Worm (Caenorhabditis elegans) whole organism, early embryonic: Measurements from ENCODE around the gene pha-1.

Experiments
- ama-1 ChIP-seq: fragments of 150-350 bp; optimal IDR thresholded peaks from 2 replicates; lab custom pipeline; 2014
- ceh-36 ChIP-seq: sonication (generic microtip); optimal IDR thresholded peaks from 2 replicates; lab custom pipeline; 2016; ENCODE audit warnings: missing genetic modification characterization, inconsistent platforms, missing compliant biosample characterization
- hmbx-1 ChIP-seq: sonication (generic microtip); optimal IDR thresholded peaks from 2 replicates; lab custom pipeline; 2016; ENCODE audit warnings: mild to moderate bottlenecking, missing genetic modification characterization, missing compliant biosample characterization
- tbx-37 ChIP-seq: fragments of 200-800 bp; sonication (Bioruptor generic); conservative IDR thresholded peaks from 2 replicates; pipeline ENCODE4 v1.3.6; 2022; ENCODE audit warnings: missing genetic modification reagents, missing genetic modification characterization, missing compliant biosample characterization

ce11 chrIII:11129363-11129762 is 2.2 kb upstream of the pha-1 start:
- TF ChIP-seq ceh-36 (no peak), hmbx-1 (tag; lab: Kevin White, UChicago) (no peak), ama-1 (lab: Kevin White, UChicago) (no peak), tbx-37 (GFP tag; lab: Robert Waterston, UW) (no peak)
